Worm (Caenorhabditis elegans) whole organism, L2 larva: ENCODE measurements around the gene F52D2.7.

Source experiments
- blmp-1 ChIP-seq: sonication (generic microtip); optimal IDR thresholded peaks from 2 replicates; lab custom pipeline; 2017; ENCODE audit warnings: missing genetic modification characterization, mild to moderate bottlenecking, missing compliant biosample characterization, antibody characterized with exemption, moderate library complexity; ENCODE audit not compliant: insufficient read depth
- fos-1 ChIP-seq: fragments of 150-350 bp; optimal IDR thresholded peaks from 2 replicates; lab custom pipeline; 2014; ENCODE audit warnings: missing biosample characterization, missing genetic modification characterization
- nhr-12 ChIP-seq: fragments of 150-350 bp; optimal IDR thresholded peaks from 2 replicates; lab custom pipeline; 2014; ENCODE audit warnings: missing biosample characterization, missing genetic modification characterization
- snpc-4 ChIP-seq: fragments of 150-350 bp; optimal IDR thresholded peaks from 2 replicates; lab custom pipeline; 2014; ENCODE audit warnings: missing biosample characterization, missing genetic modification characterization
- unc-39 ChIP-seq: fragments of 150-350 bp; optimal IDR thresholded peaks from 2 replicates; lab custom pipeline; 2014; ENCODE audit warnings: missing biosample characterization, missing genetic modification characterization

DNA sequence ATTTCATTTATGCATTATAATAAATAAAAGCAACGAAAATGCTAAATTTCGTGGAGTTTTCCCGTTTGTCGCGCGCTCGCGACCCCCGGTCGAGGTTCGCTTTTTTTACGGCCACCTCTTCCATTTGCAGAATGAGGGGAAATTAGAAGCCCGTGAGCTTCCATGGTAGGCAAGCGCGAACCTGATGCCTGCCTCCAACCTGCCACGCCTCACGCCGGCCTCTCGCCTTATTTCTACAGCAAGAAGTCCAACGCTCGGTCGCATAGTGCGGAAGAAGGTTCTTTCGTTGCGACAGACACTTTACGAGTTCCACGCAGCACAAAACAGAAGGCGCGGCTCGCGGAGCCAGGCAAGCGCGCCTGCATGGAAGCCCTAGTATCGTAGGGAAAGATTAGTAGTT is 9.3 kb downstream of the F52D2.7 start:
- no peak for TF ChIP-seq fos-1 (tag; lab: Kevin White, UChicago)
- no peak for TF ChIP-seq blmp-1 (tag; lab: Kevin White, UChicago)
- TF ChIP-seq nhr-12 (tag; lab: Kevin White, UChicago), result no peak
- no peak for TF ChIP-seq unc-39 (tag; lab: Kevin White, UChicago)
- no peak for TF ChIP-seq snpc-4 (tag; lab: Kevin White, UChicago)
